Worm (Caenorhabditis elegans) whole organism, L4 larva: ENCODE results near the gene C40A11.4.

Experiments used
- egl-27 ChIP-seq: sonication (generic microtip); optimal IDR thresholded peaks from 3 replicates; lab custom pipeline; 2017; ENCODE audit warnings: missing biosample characterization, missing genetic modification reagents, missing genetic modification characterization
- lin-15B ChIP-seq: fragments of 150-350 bp; sonication (generic microtip); optimal IDR thresholded peaks from 3 replicates; lab custom pipeline; 2014; ENCODE audit warnings: missing biosample characterization, missing genetic modification characterization
- skn-1 ChIP-seq: fragments of 150-350 bp; optimal IDR thresholded peaks from 2 replicates; lab custom pipeline; 2014; ENCODE audit warnings: missing biosample characterization, missing genetic modification characterization

DNA sequence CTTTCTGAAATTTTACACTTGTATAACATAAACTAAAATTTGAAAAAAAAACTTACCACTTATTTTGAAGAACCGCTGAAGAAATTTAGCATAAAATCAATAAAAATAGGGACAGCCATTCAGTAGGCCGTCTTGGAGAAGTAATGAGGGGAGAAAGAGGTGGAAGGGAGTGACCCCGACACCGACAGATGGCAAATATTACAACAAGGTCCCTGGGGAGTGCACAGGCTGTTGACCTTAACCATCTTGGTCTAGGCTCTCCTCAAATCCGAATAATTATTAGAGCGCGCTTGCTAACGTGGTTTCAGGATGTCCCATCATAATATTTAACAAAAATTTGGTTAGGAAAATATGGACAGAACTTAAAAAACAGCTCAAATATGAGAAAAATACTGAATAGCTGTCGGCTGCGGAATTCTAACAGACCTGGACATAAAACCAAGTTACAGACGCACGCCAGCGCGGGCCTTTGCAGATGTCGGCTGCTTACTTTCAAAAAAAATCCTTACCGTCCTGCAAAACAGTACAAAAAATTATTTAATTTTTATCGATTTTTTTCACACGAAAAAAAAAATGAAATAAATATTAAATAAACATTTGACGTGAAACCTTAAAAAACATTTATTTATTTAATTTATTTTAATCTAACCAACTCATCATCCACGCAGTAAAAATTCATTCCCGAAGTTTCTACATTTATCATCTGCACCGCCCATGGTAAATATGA is 42.1 kb upstream of the C40A11.4 start, which contains the start of gene T16A1.2:
- TF ChIP-seq skn-1 (no peak), egl-27 (tag; lab: Kevin White, UChicago) (no peak), lin-15B (tag; lab: Kevin White, UChicago) (no peak)
